Fruit fly (Drosophila melanogaster): ENCODE data around the gene CG12607.

The CG12607 gene

DNA sequence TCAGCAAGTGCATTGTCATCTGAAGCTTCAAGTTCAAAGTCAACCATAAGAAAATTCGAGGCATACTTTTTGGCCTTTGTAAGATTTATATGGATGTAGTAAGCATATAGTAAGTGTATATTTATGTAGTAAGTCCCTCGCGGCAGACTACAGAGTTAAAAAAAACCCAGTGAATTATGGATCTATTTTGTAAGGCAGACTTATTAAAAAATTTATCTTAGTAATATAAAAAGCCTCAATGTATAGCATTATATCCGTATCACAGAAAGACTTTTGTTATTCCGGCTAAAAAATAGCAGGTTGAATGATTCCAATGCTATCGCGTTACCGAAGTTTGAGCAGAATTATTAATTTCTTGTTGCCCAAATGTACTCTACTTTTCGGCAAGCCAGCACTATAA is 38.2 kb downstream of the CG12607 start:
- TF ChIP-seq CTCF (optimal IDR thresholded peaks at IDR 0.05) (no peak), CG8478 (optimal IDR thresholded peaks at IDR 0.05) (no peak)

DNA sequence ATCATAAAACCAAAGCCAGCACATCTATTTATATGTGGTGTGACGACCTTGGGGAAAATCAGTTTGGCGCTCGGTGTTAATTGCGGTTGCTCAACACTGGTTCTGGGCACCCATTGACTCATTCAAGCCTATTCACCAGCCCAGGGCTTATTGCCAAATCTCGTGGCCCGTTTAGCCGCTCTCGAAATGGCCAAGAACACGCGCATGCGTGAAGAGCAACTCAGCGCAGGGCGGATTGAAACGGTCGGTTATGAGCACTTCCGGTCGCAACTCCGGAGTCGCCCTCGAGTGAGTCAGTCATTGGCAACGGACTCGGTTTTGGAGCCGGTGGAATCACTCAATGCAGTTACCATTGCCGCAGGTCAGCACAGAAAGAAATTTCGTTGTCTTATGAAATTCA is 43.1 kb downstream of the CG12607 start:
- no peak for TF ChIP-seq CTCF (optimal IDR thresholded peaks at IDR 0.05)
- TF ChIP-seq CG8478 (optimal IDR thresholded peaks at IDR 0.05) = no peak

DNA sequence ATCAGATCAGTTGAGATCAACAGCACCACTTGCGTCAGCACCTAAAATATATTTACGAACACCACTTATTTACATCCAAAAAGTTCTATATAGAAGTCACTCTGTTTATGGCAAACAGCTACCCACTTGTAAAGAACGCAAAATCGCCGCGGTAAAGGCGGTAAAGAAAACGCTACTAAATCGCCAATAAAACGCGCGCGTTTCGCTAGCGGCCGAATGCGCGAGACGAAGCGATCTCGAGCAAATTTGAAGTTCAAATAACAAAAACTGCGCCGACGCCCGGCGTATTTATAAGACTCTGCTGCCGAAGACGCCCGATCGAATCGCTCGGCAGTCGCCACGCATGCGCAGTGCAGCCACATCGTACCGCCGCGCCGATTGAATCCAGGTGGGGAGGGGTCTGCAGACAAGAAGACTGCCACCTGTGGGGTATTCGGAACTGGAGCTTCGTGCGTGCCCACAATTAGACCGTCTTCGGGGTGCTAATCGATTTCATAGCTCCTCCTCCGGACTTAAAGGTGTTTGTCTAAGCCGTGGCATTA is 44.4 kb downstream of the CG12607 start, which contains the start of gene CG13722:
CG13722 (minus strand) TSS at position 262 of the 542 bp plus-strand sequence.
- TF ChIP-seq CG8478 (optimal IDR thresholded peaks at IDR 0.05) (no peak), CTCF (optimal IDR thresholded peaks at IDR 0.05) (no peak)

DNA sequence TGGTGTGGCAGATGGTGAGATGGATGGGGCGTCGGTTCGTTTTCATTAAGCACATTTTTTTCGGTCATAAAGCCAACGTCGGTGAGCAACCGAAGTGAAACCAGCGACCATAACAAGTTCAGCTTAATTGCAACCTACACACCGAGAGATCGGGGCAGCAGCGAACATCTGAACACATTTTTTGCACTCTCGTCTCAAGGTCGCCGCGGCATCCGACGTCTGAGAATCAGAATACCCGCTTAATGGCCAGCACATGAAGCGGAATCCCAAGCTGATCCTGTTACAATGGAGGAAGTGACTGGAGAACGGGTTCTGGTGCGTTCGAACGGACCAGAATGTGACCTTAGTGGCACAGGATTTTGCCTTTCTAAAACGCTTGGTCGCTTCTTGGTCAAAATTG is 47.2 kb downstream of the CG12607 start:
- no peak for TF ChIP-seq CTCF (optimal IDR thresholded peaks at IDR 0.05)

DNA sequence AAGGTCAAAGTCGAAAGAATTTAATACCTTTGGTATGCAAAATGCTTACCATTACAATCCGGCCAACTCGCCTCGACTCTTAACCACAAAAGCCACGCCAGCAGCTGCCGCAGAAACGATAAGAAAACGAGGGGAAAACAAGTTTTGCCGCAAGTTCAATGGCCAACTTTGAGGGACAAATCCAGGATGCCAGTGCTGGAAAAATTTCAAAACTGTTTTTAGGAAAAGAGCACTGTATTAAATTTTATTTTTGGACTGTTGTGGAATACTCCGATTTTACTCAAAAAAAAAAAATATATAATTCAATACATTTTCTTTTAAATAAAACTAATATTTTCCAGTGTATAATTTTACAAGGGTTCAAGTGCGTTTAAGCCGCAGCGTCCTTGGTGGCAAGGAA is 48.2 kb downstream of the CG12607 start:
- TF ChIP-seq CTCF (optimal IDR thresholded peaks at IDR 0.05) (no peak), CG8478 (optimal IDR thresholded peaks at IDR 0.05) (no peak)

Measured in S2 (cell line).